Worm (Caenorhabditis elegans) whole organism, late embryonic: ENCODE data around the gene W02D7.12.

Source experiments
- C08G9.2 ChIP-seq: sonication (generic microtip); optimal IDR thresholded peaks from 2 replicates; lab custom pipeline; 2016; ENCODE audit warnings: mild to moderate bottlenecking, missing genetic modification characterization, moderate library complexity, missing compliant biosample characterization
- C38D4.7 ChIP-seq: fragments of 200-800 bp; sonication (Bioruptor generic); optimal IDR thresholded peaks from 2 replicates; lab custom pipeline; 2018; ENCODE audit warnings: mild to moderate bottlenecking, missing genetic modification characterization, moderate library complexity, missing compliant biosample characterization
- F13H6.1 ChIP-seq: sonication (generic microtip); optimal IDR thresholded peaks from 2 replicates; lab custom pipeline; 2016; ENCODE audit warnings: missing genetic modification characterization, missing compliant biosample characterization
- T23F11.4 ChIP-seq: fragments of 200-800 bp; sonication (Bioruptor generic); optimal IDR thresholded peaks from 2 replicates; lab custom pipeline; 2018; ENCODE audit warnings: mild to moderate bottlenecking, missing genetic modification characterization, missing compliant biosample characterization
- ama-1 ChIP-seq: fragments of 150-350 bp; optimal IDR thresholded peaks from 2 replicates; lab custom pipeline; 2014
- ceh-14 ChIP-seq: sonication (generic microtip); optimal IDR thresholded peaks from 2 replicates; lab custom pipeline; 2016; ENCODE audit warnings: missing genotype, missing genetic modification characterization, missing compliant biosample characterization
- ceh-18 ChIP-seq: sonication (generic microtip); optimal IDR thresholded peaks from 2 replicates; lab custom pipeline; 2016; ENCODE audit warnings: missing genetic modification characterization, missing compliant biosample characterization
- ceh-24 ChIP-seq: sonication (generic microtip); optimal IDR thresholded peaks from 2 replicates; lab custom pipeline; 2016; ENCODE audit warnings: mild to moderate bottlenecking, missing genetic modification characterization, missing compliant biosample characterization
- ceh-31 ChIP-seq: sonication (generic microtip); optimal IDR thresholded peaks from 2 replicates; lab custom pipeline; 2016; ENCODE audit warnings: missing genetic modification characterization, missing compliant biosample characterization
- ceh-48 ChIP-seq: sonication (generic microtip); optimal IDR thresholded peaks from 2 replicates; lab custom pipeline; 2016; ENCODE audit warnings: missing genetic modification characterization, inconsistent platforms, missing compliant biosample characterization
- dmd-4 ChIP-seq: sonication (generic microtip); optimal IDR thresholded peaks from 2 replicates; lab custom pipeline; 2016; ENCODE audit warnings: borderline replicate concordance, missing genetic modification characterization, missing compliant biosample characterization
- elt-2 ChIP-seq: sonication (generic microtip); optimal IDR thresholded peaks from 2 replicates; lab custom pipeline; 2016; ENCODE audit warnings: missing genetic modification reagents, missing genetic modification characterization, missing compliant biosample characterization
- elt-4 ChIP-seq: sonication (generic microtip); optimal IDR thresholded peaks from 2 replicates; lab custom pipeline; 2016; ENCODE audit warnings: missing genetic modification characterization, missing compliant biosample characterization
- ets-4 ChIP-seq: sonication (generic microtip); optimal IDR thresholded peaks from 2 replicates; lab custom pipeline; 2016; ENCODE audit warnings: missing genetic modification characterization, missing compliant biosample characterization
- fax-1 ChIP-seq: sonication (generic microtip); optimal IDR thresholded peaks from 2 replicates; lab custom pipeline; 2016; ENCODE audit warnings: missing genotype, missing genetic modification characterization, missing compliant biosample characterization
- fkh-10 ChIP-seq: fragments of 150-350 bp; optimal IDR thresholded peaks from 2 replicates; lab custom pipeline; 2014; ENCODE audit warnings: missing biosample characterization, missing genetic modification reagents, missing genetic modification characterization
- fkh-6 ChIP-seq: sonication (generic microtip); optimal IDR thresholded peaks from 2 replicates; lab custom pipeline; 2016; ENCODE audit warnings: missing genetic modification characterization, missing compliant biosample characterization
- hlh-15 ChIP-seq: sonication (generic microtip); optimal IDR thresholded peaks from 2 replicates; lab custom pipeline; 2016; ENCODE audit warnings: missing genetic modification characterization, missing compliant biosample characterization
- hlh-6 ChIP-seq: sonication (generic microtip); optimal IDR thresholded peaks from 2 replicates; lab custom pipeline; 2016; ENCODE audit warnings: missing genotype, missing genetic modification characterization, missing compliant biosample characterization
- hlh-8 ChIP-seq: sonication (generic microtip); optimal IDR thresholded peaks from 2 replicates; lab custom pipeline; 2016; ENCODE audit warnings: missing genotype, missing genetic modification characterization, missing compliant biosample characterization
- lin-11 ChIP-seq: fragments of 200-800 bp; sonication (Bioruptor generic); optimal IDR thresholded peaks from 2 replicates; lab custom pipeline; 2018; ENCODE audit warnings: mild to moderate bottlenecking, missing genetic modification characterization, missing compliant biosample characterization
- mec-3 ChIP-seq: sonication (generic microtip); optimal IDR thresholded peaks from 2 replicates; lab custom pipeline; 2016; ENCODE audit warnings: borderline replicate concordance, missing genetic modification characterization, missing compliant biosample characterization
- nfya-1 ChIP-seq: sonication (generic microtip); optimal IDR thresholded peaks from 2 replicates; lab custom pipeline; 2017; ENCODE audit warnings: missing genetic modification characterization, mild to moderate bottlenecking, missing compliant biosample characterization, antibody characterized with exemption, moderate library complexity
- nhr-232 ChIP-seq: sonication (generic microtip); optimal IDR thresholded peaks from 2 replicates; lab custom pipeline; 2016; ENCODE audit warnings: missing genetic modification characterization, missing compliant biosample characterization
- npax-4 ChIP-seq: sonication (generic microtip); optimal IDR thresholded peaks from 2 replicates; lab custom pipeline; 2016; ENCODE audit warnings: missing genetic modification characterization, missing compliant biosample characterization
- odd-2 ChIP-seq: sonication (generic microtip); optimal IDR thresholded peaks from 2 replicates; lab custom pipeline; 2017; ENCODE audit warnings: antibody characterized with exemption, mild to moderate bottlenecking, missing genetic modification characterization, missing compliant biosample characterization
- pat-9 ChIP-seq: fragments of 200-800 bp; sonication (Bioruptor generic); optimal IDR thresholded peaks from 2 replicates; lab custom pipeline; 2018; ENCODE audit warnings: mild to moderate bottlenecking, missing genetic modification characterization, moderate library complexity, missing compliant biosample characterization
- pha-4 ChIP-seq: fragments of 150-350 bp; optimal IDR thresholded peaks from 2 replicates; lab custom pipeline; 2018; ENCODE audit warnings: missing biosample characterization, missing genetic modification reagents, missing genetic modification characterization
- pqm-1 ChIP-seq: sonication (generic microtip); optimal IDR thresholded peaks from 2 replicates; lab custom pipeline; 2016; ENCODE audit warnings: missing genetic modification characterization, missing compliant biosample characterization
- sox-4 ChIP-seq: sonication (generic microtip); optimal IDR thresholded peaks from 2 replicates; lab custom pipeline; 2017; ENCODE audit warnings: mild to moderate bottlenecking, missing genetic modification characterization, inconsistent platforms, missing compliant biosample characterization
- syd-9 ChIP-seq: sonication (generic microtip); optimal IDR thresholded peaks from 2 replicates; lab custom pipeline; 2016; ENCODE audit warnings: mild to moderate bottlenecking, missing genetic modification characterization, moderate library complexity, missing compliant biosample characterization
- tbx-2 ChIP-seq: sonication (generic microtip); optimal IDR thresholded peaks from 2 replicates; lab custom pipeline; 2016; ENCODE audit warnings: missing genetic modification characterization, missing compliant biosample characterization
- ttx-3 ChIP-seq: sonication (generic microtip); optimal IDR thresholded peaks from 2 replicates; lab custom pipeline; 2016; ENCODE audit warnings: missing genetic modification reagents, missing genetic modification characterization, missing compliant biosample characterization
- unc-55 ChIP-seq: sonication (generic microtip); optimal IDR thresholded peaks from 2 replicates; lab custom pipeline; 2017; ENCODE audit warnings: missing biosample characterization, missing genetic modification reagents, missing genetic modification characterization
- unc-86 ChIP-seq: sonication (generic microtip); optimal IDR thresholded peaks from 2 replicates; lab custom pipeline; 2016; ENCODE audit warnings: missing genetic modification characterization, missing compliant biosample characterization
- zip-5 ChIP-seq: sonication (generic microtip); optimal IDR thresholded peaks from 2 replicates; lab custom pipeline; 2016; ENCODE audit warnings: missing genetic modification characterization, missing compliant biosample characterization

W02D7.12 gene

ce11 chrV:8348959-8349389, 37.7 kb downstream of the W02D7.12 start:
- no peak for TF ChIP-seq npax-4
- no peak for TF ChIP-seq ceh-14 (tag; lab: Kevin White, UChicago)
- TF ChIP-seq fkh-6 (tag; lab: Kevin White, UChicago) = no peak
- TF ChIP-seq elt-2 (tag; lab: Kevin White, UChicago) = peak; percentile 42
- TF ChIP-seq ceh-31 (tag; lab: Kevin White, UChicago) = peak; percentile 0
- TF ChIP-seq T23F11.4 (GFP tag; lab: Kevin White, UChicago) = no peak
- peak; percentile 15 for TF ChIP-seq unc-55
- no peak for TF ChIP-seq pha-4 (tag; lab: Kevin White, UChicago)
- TF ChIP-seq tbx-2 (tag; lab: Kevin White, UChicago) = peak; percentile 34
- TF ChIP-seq ama-1 = peak; percentile 89
- TF ChIP-seq hlh-8 (tag; lab: Kevin White, UChicago) = no peak
- peak; percentile 62 for TF ChIP-seq ceh-18 (tag; lab: Kevin White, UChicago)
- TF ChIP-seq nfya-1 = peak; percentile 42
- no peak for TF ChIP-seq hlh-6 (tag; lab: Kevin White, UChicago)
- peak; percentile 32 for TF ChIP-seq C08G9.2 (tag; lab: Kevin White, UChicago)
- TF ChIP-seq mec-3 (tag; lab: Kevin White, UChicago) = no peak

ce11 chrV:8349950-8350349, 38.6 kb downstream of the W02D7.12 start:
- TF ChIP-seq lin-11 (tag; lab: Kevin White, UChicago) = no peak
- no peak for TF ChIP-seq zip-5 (tag; lab: Kevin White, UChicago)
- no peak for TF ChIP-seq fax-1 (tag; lab: Kevin White, UChicago)
- no peak for TF ChIP-seq ceh-24 (tag; lab: Kevin White, UChicago)
- TF ChIP-seq hlh-15 (tag; lab: Kevin White, UChicago) = no peak
- no peak for TF ChIP-seq ttx-3 (tag; lab: Kevin White, UChicago)
- TF ChIP-seq C38D4.7 (GFP tag; lab: Kevin White, UChicago) = no peak
- TF ChIP-seq odd-2 (tag; lab: Kevin White, UChicago) = no peak
- no peak for TF ChIP-seq ets-4 (tag; lab: Kevin White, UChicago)
- no peak for TF ChIP-seq nfya-1
- no peak for TF ChIP-seq ceh-48 (tag; lab: Kevin White, UChicago)
- no peak for TF ChIP-seq F13H6.1
- no peak for TF ChIP-seq pat-9 (tag; lab: Kevin White, UChicago)

ce11 chrV:8351371-8351770, 40.1 kb downstream of the W02D7.12 start, which contains the start of gene srsx-22:
Gene srsx-22, plus strand, starts transcription at chrV:8351671.
- TF ChIP-seq dmd-4 (no peak), fkh-6 (tag; lab: Kevin White, UChicago) (no peak), ceh-31 (tag; lab: Kevin White, UChicago) (no peak), pqm-1 (tag; lab: Kevin White, UChicago) (no peak), zip-5 (tag; lab: Kevin White, UChicago) (no peak), ceh-24 (tag; lab: Kevin White, UChicago) (no peak), ama-1 (no peak), unc-86 (tag; lab: Kevin White, UChicago) (no peak), tbx-2 (tag; lab: Kevin White, UChicago) (no peak), elt-4 (no peak), sox-4 (tag; lab: Kevin White, UChicago) (no peak), nhr-232 (tag; lab: Kevin White, UChicago) (no peak), syd-9 (no peak), ttx-3 (tag; lab: Kevin White, UChicago) (no peak), ets-4 (tag; lab: Kevin White, UChicago) (no peak), ceh-18 (tag; lab: Kevin White, UChicago) (no peak), fkh-10 (no peak)
